Fruit fly (Drosophila melanogaster) whole organism, embryonic: Measurements from ENCODE around the gene CG32333.

Experiments used
- CG11093 ChIP-seq: fragments of 200-800 bp; sonication (Bioruptor generic); IDR thresholded peaks from 3 replicates; pipeline ENCODE4 v1.3.6; 2022; ENCODE audit warnings: missing biosample characterization, missing genetic modification characterization
- CG11723 ChIP-seq: fragments of 200-800 bp; sonication (Bioruptor generic); optimal IDR thresholded peaks from 2 replicates; lab custom pipeline; 2017; ENCODE audit warnings: missing biosample characterization, mild to moderate bottlenecking, missing genetic modification characterization
- CG12104 ChIP-seq: fragments of 200-800 bp; sonication (Bioruptor generic); optimal IDR thresholded peaks from 3 replicates; lab custom pipeline; 2016; ENCODE audit warnings: missing biosample characterization, missing genetic modification characterization
- CG12219 ChIP-seq: fragments of 200-800 bp; sonication (Bioruptor generic); optimal IDR thresholded peaks from 3 replicates; lab custom pipeline; 2018; ENCODE audit warnings: missing biosample characterization, mild to moderate bottlenecking, missing genetic modification characterization
- CG16779 ChIP-seq: fragments of 200-800 bp; sonication (Bioruptor generic); IDR thresholded peaks from 2 replicates; pipeline ENCODE4 v1.3.6; 2022; ENCODE audit warnings: missing biosample characterization, missing genetic modification characterization
- CG2129 ChIP-seq: fragments of 200-800 bp; sonication (Bioruptor generic); IDR thresholded peaks from 2 replicates; pipeline ENCODE4 v1.3.6; 2022; ENCODE audit warnings: missing biosample characterization, missing genetic modification characterization; ENCODE audit not compliant: partially characterized antibody
- CG2875 ChIP-seq: fragments of 200-800 bp; sonication (Bioruptor generic); optimal IDR thresholded peaks from 2 replicates; lab custom pipeline; 2017; ENCODE audit warnings: missing biosample characterization, mild to moderate bottlenecking, missing genetic modification characterization, missing genetic modification reagents
- CG3065 ChIP-seq: fragments of 200-800 bp; sonication (Bioruptor generic); optimal IDR thresholded peaks from 2 replicates; lab custom pipeline; 2016; ENCODE audit warnings: missing biosample characterization, missing genetic modification characterization
- CG34376 ChIP-seq: fragments of 200-800 bp; sonication (Bioruptor generic); optimal IDR thresholded peaks from 2 replicates; lab custom pipeline; 2018; ENCODE audit warnings: missing biosample characterization, mild to moderate bottlenecking, missing genetic modification characterization
- CG4730 ChIP-seq: fragments of 200-800 bp; sonication (Bioruptor generic); IDR thresholded peaks from 2 replicates; pipeline ENCODE4 v1.3.6; 2022; ENCODE audit warnings: missing biosample characterization, missing genetic modification characterization
- CG5245 ChIP-seq: fragments of 200-800 bp; sonication (Bioruptor generic); optimal IDR thresholded peaks from 3 replicates; lab custom pipeline; 2016; ENCODE audit warnings: missing biosample characterization, missing genetic modification characterization
- CG6683 ChIP-seq: fragments of 200-800 bp; sonication (Bioruptor generic); optimal IDR thresholded peaks from 2 replicates; lab custom pipeline; 2017; ENCODE audit warnings: missing biosample characterization, mild to moderate bottlenecking, missing genetic modification characterization, missing genetic modification reagents
- CG7928 ChIP-seq: fragments of 200-800 bp; sonication (Bioruptor generic); optimal IDR thresholded peaks from 2 replicates; lab custom pipeline; 2017; ENCODE audit warnings: missing biosample characterization, mild to moderate bottlenecking, missing genetic modification characterization
- CG7987 ChIP-seq: fragments of 200-800 bp; sonication (Bioruptor generic); optimal IDR thresholded peaks from 2 replicates; lab custom pipeline; 2018; ENCODE audit warnings: missing biosample characterization, mild to moderate bottlenecking, missing genetic modification characterization, moderate library complexity
- CG9215 ChIP-seq: fragments of 200-800 bp; sonication (Bioruptor generic); IDR thresholded peaks from 2 replicates; pipeline ENCODE4 v1.3.6; 2022; ENCODE audit warnings: missing biosample characterization, missing genetic modification characterization
- Dbx ChIP-seq: fragments of 200-800 bp; sonication (Bioruptor generic); IDR thresholded peaks from 3 replicates; pipeline ENCODE4 v1.3.6; 2022; ENCODE audit warnings: missing biosample characterization, missing genetic modification characterization
- ERR ChIP-seq: fragments of 200-800 bp; sonication (Bioruptor generic); optimal IDR thresholded peaks from 2 replicates; lab custom pipeline; 2016; ENCODE audit warnings: missing biosample characterization, missing genetic modification characterization
- Ets97D ChIP-seq: fragments of 200-800 bp; sonication (Bioruptor generic); optimal IDR thresholded peaks from 3 replicates; lab custom pipeline; 2016; ENCODE audit warnings: missing biosample characterization, missing genetic modification characterization
- Gsc ChIP-seq: fragments of 200-800 bp; sonication (Bioruptor generic); IDR thresholded peaks from 2 replicates; pipeline ENCODE4 v1.3.6; 2022; ENCODE audit warnings: missing biosample characterization, missing genetic modification characterization
- H2.0 ChIP-seq: fragments of 200-800 bp; sonication (Bioruptor generic); IDR thresholded peaks from 2 replicates; pipeline ENCODE4 v1.3.6; 2022; ENCODE audit warnings: missing biosample characterization, missing genetic modification characterization
- HLH54F ChIP-seq: fragments of 200-800 bp; sonication (Bioruptor generic); optimal IDR thresholded peaks from 3 replicates; lab custom pipeline; 2016; ENCODE audit warnings: missing biosample characterization, missing genetic modification characterization
- Jarid2 ChIP-seq: fragments of 200-800 bp; sonication (Bioruptor generic); optimal IDR thresholded peaks from 3 replicates; lab custom pipeline; 2017; ENCODE audit warnings: mild to moderate bottlenecking, missing biosample characterization, missing genetic modification reagents, missing genetic modification characterization
- NC2α ChIP-seq: fragments of 200-800 bp; sonication (Bioruptor generic); optimal IDR thresholded peaks from 2 replicates; lab custom pipeline; 2016; ENCODE audit warnings: missing biosample characterization, missing genetic modification characterization
- NC2β ChIP-seq: fragments of 200-800 bp; sonication (Bioruptor generic); optimal IDR thresholded peaks from 2 replicates; lab custom pipeline; 2016; ENCODE audit warnings: missing biosample characterization, missing genetic modification characterization
- PHDP ChIP-seq: fragments of 200-800 bp; sonication (Bioruptor generic); optimal IDR thresholded peaks from 3 replicates; lab custom pipeline; 2018; ENCODE audit warnings: missing biosample characterization, mild to moderate bottlenecking, missing genetic modification characterization, moderate library complexity
- Side ChIP-seq: fragments of 200-800 bp; sonication (Bioruptor generic); optimal IDR thresholded peaks from 2 replicates; lab custom pipeline; 2016; ENCODE audit warnings: missing biosample characterization, missing genetic modification characterization
- Xrp1 ChIP-seq: fragments of 200-800 bp; sonication (Bioruptor generic); IDR thresholded peaks from 2 replicates; pipeline ENCODE4 v1.3.6; 2022; ENCODE audit warnings: missing biosample characterization, missing genetic modification characterization
- abd-A ChIP-seq: fragments of 200-800 bp; sonication (Bioruptor generic); optimal IDR thresholded peaks from 3 replicates; lab custom pipeline; 2019; ENCODE audit warnings: missing biosample characterization, mild to moderate bottlenecking, missing genetic modification characterization, moderate library complexity
- bab2 ChIP-seq: fragments of 200-800 bp; sonication (Bioruptor generic); optimal IDR thresholded peaks from 2 replicates; lab custom pipeline; 2016; ENCODE audit warnings: missing biosample characterization, missing genetic modification characterization
- chif ChIP-seq, 2 experiments: fragments of 200-800 bp; sonication (Bioruptor generic); optimal IDR thresholded peaks; 3 replicates each; lab custom pipeline; 2016; ENCODE audit warnings: missing biosample characterization in 2 of 2, missing genetic modification characterization in 2 of 2
- ci ChIP-seq: fragments of 200-800 bp; sonication (Bioruptor generic); IDR thresholded peaks from 3 replicates; pipeline ENCODE4 v1.3.6; 2022; ENCODE audit warnings: missing biosample characterization, missing genetic modification characterization
- croc ChIP-seq: fragments of 200-800 bp; sonication (Bioruptor generic); conservative IDR thresholded peaks from 3 replicates; pipeline ENCODE4 v1.3.6; 2022; ENCODE audit warnings: missing biosample characterization, missing genetic modification characterization
- dati ChIP-seq: fragments of 200-800 bp; sonication (Bioruptor generic); IDR thresholded peaks from 2 replicates; pipeline ENCODE4 v1.3.6; 2022; ENCODE audit warnings: missing biosample characterization, missing genetic modification characterization
- disco-r ChIP-seq: fragments of 200-800 bp; sonication (Bioruptor generic); optimal IDR thresholded peaks from 2 replicates; lab custom pipeline; 2016; ENCODE audit warnings: missing biosample characterization, missing genetic modification characterization
- ewg ChIP-seq: fragments of 200-800 bp; sonication (Bioruptor generic); optimal IDR thresholded peaks from 3 replicates; lab custom pipeline; 2017; ENCODE audit warnings: mild to moderate bottlenecking, missing biosample characterization, missing genetic modification reagents, missing genetic modification characterization
- ftz-f1 ChIP-seq: fragments of 200-800 bp; sonication (Bioruptor generic); optimal IDR thresholded peaks from 2 replicates; lab custom pipeline; 2016; ENCODE audit warnings: missing biosample characterization, missing genetic modification characterization
- fu2 ChIP-seq: fragments of 200-800 bp; sonication (Bioruptor generic); optimal IDR thresholded peaks from 2 replicates; lab custom pipeline; 2016; ENCODE audit warnings: missing biosample characterization, missing genetic modification characterization
- hth ChIP-seq: fragments of >200 bp; optimal IDR thresholded peaks from 2 replicates; lab custom pipeline; 2017; ENCODE audit warnings: inconsistent platforms
- inv ChIP-seq: fragments of 200-800 bp; sonication (Bioruptor generic); IDR thresholded peaks from 2 replicates; pipeline ENCODE4 v1.3.6; 2022; ENCODE audit warnings: missing biosample characterization, missing genetic modification characterization; ENCODE audit not compliant: partially characterized antibody
- lbe ChIP-seq: fragments of 200-800 bp; sonication (Bioruptor generic); optimal IDR thresholded peaks from 2 replicates; lab custom pipeline; 2016; ENCODE audit warnings: missing biosample characterization, mild to moderate bottlenecking, missing genetic modification characterization
- rib ChIP-seq: fragments of 200-800 bp; sonication (Bioruptor generic); IDR thresholded peaks from 2 replicates; pipeline ENCODE4 v1.3.6; 2022; ENCODE audit warnings: missing biosample characterization, missing genetic modification characterization
- salm ChIP-seq: fragments of 200-800 bp; sonication (Bioruptor generic); optimal IDR thresholded peaks from 2 replicates; lab custom pipeline; 2018; ENCODE audit warnings: missing biosample characterization, mild to moderate bottlenecking, missing genetic modification characterization
- sima ChIP-seq: fragments of 200-800 bp; sonication (Bioruptor generic); optimal IDR thresholded peaks from 2 replicates; lab custom pipeline; 2016; ENCODE audit warnings: missing biosample characterization, missing genetic modification characterization
- sna ChIP-seq: fragments of 200-800 bp; sonication (Bioruptor generic); IDR thresholded peaks from 2 replicates; pipeline ENCODE4 v1.3.6; 2022; ENCODE audit warnings: missing biosample characterization, missing genetic modification characterization; ENCODE audit not compliant: partially characterized antibody
- sob ChIP-seq: fragments of 200-800 bp; sonication (Bioruptor generic); IDR thresholded peaks from 2 replicates; pipeline ENCODE4 v1.3.6; 2022; ENCODE audit warnings: missing biosample characterization, missing genetic modification characterization
- tll ChIP-seq, 2 experiments: fragments of 200-800 bp in 1 of 2; fragments of >200 bp in 1 of 2; sonication (Bioruptor generic) in 1 of 2; optimal IDR thresholded peaks; 2 replicates each; lab custom pipeline; 2017 to 2019; ENCODE audit warnings: missing biosample characterization in 2 of 2, missing genetic modification characterization in 2 of 2, mild to moderate bottlenecking in 1 of 2, moderate library complexity in 1 of 2
- trh ChIP-seq: fragments of 200-800 bp; sonication (Bioruptor generic); optimal IDR thresholded peaks from 2 replicates; lab custom pipeline; 2016; ENCODE audit warnings: missing biosample characterization, missing genetic modification characterization
- unc-4 ChIP-seq: fragments of 200-800 bp; sonication (Bioruptor generic); IDR thresholded peaks from 2 replicates; pipeline ENCODE4 v1.3.6; 2022; ENCODE audit warnings: missing biosample characterization, missing genetic modification characterization; ENCODE audit not compliant: partially characterized antibody
- vvl ChIP-seq: fragments of 200-800 bp; sonication (Bioruptor generic); IDR thresholded peaks from 2 replicates; pipeline ENCODE4 v1.3.6; 2022; ENCODE audit warnings: missing biosample characterization, missing genetic modification characterization
- zen ChIP-seq: fragments of 200-800 bp; sonication (Bioruptor generic); optimal IDR thresholded peaks from 3 replicates; lab custom pipeline; 2018; ENCODE audit warnings: missing biosample characterization, mild to moderate bottlenecking, missing genetic modification characterization, moderate library complexity

The CG32333 gene

dm6 chr3L:1313039-1313766 lies 37.4 kb downstream of the CG32333 start, which contains the start of the genes sturkopf and Herc4:
Gene sturkopf, minus strand, starts transcription at chr3L:1313377.
Gene Herc4, plus strand, starts transcription at chr3L:1313696.
- peak; percentile 22 for TF ChIP-seq CG7987 (GFP tag; lab: Kevin White, UChicago)
- peak; percentile 81 for TF ChIP-seq HLH54F
- no peak for TF ChIP-seq CG2875 (GFP tag; lab: Kevin White, UChicago)
- peak; percentile 52 for TF ChIP-seq CG11723
- TF ChIP-seq bab2 (GFP tag; lab: Kevin White, UChicago) = peak; percentile 69
- TF ChIP-seq rib (GFP tag; lab: Robert Waterston, UW) = peak; percentile 21; the same call in 1 of the 2 replicates
- peak; percentile 22 for TF ChIP-seq NC2α
- TF ChIP-seq Xrp1 (GFP tag; lab: Robert Waterston, UW) = 0 out of 2 replicates have a peak, but pooled peaks have one; percentile 46
- no peak for TF ChIP-seq CG11093 (GFP tag; lab: Robert Waterston, UW)
- peak; percentile 8 for TF ChIP-seq sima
- TF ChIP-seq chif (GFP tag; optimal IDR thresholded peaks at IDR 0.05; lab: Kevin White, UChicago) = peak; percentile 64 to 77
- no peak for TF ChIP-seq lbe (GFP tag; lab: Kevin White, UChicago)
- TF ChIP-seq CG12219 (GFP tag; lab: Kevin White, UChicago) = peak; percentile 29
- peak in 1 of 2 experiments; percentile 21 for TF ChIP-seq tll (GFP tag; optimal IDR thresholded peaks at IDR 0.05; lab: Kevin White, UChicago)
- TF ChIP-seq NC2β (GFP tag; lab: Kevin White, UChicago) = peak; percentile 54
- TF ChIP-seq vvl (GFP tag; lab: Robert Waterston, UW) = peak; percentile 70; the same call in 1 of the 2 replicates
- TF ChIP-seq croc = no peak; the same call in 2 of the 3 replicates
- TF ChIP-seq Dbx = peak; percentile 50; the same call in 1 of the 3 replicates
- TF ChIP-seq dati = no peak
- peak; percentile 61; the same call in 1 of the 2 replicates for TF ChIP-seq CG9215 (GFP tag; lab: Robert Waterston, UW)
- TF ChIP-seq disco-r (GFP tag; lab: Kevin White, UChicago) = peak; percentile 82
- TF ChIP-seq CG6683 (GFP tag; lab: Kevin White, UChicago) = no peak
- TF ChIP-seq ci (GFP tag; lab: Robert Waterston, UW) = peak; percentile 68
- no peak for TF ChIP-seq CG2129
- no peak for TF ChIP-seq Jarid2 (GFP tag; lab: Kevin White, UChicago)
- TF ChIP-seq ftz-f1 = peak; percentile 64
- no peak for TF ChIP-seq inv (GFP tag; lab: Robert Waterston, UW)
- peak; percentile 41 for TF ChIP-seq salm (tag; lab: Kevin White, UChicago)
- no peak for TF ChIP-seq abd-A (tag; lab: Kevin White, UChicago)
- TF ChIP-seq fu2 = peak; percentile 76
- peak; percentile 54 for TF ChIP-seq sob (GFP tag; lab: Robert Waterston, UW)
- no peak for TF ChIP-seq sna (GFP tag; lab: Robert Waterston, UW)
- TF ChIP-seq hth (lab: Kevin White, UChicago) = no peak
- TF ChIP-seq CG4730 (GFP tag; lab: Robert Waterston, UW) = peak; percentile 50
- no peak for TF ChIP-seq CG16779 (GFP tag; lab: Robert Waterston, UW)
- peak; percentile 89 for TF ChIP-seq Side (GFP tag; lab: Kevin White, UChicago)
- peak; percentile 72 for TF ChIP-seq PHDP (tag; lab: Kevin White, UChicago)
- TF ChIP-seq CG34376 (GFP tag; lab: Kevin White, UChicago) = peak; percentile 7
- peak; percentile 95 for TF ChIP-seq CG7928 (GFP tag; lab: Kevin White, UChicago)
- TF ChIP-seq zen (tag; lab: Kevin White, UChicago) = no peak
- peak; percentile 74 for TF ChIP-seq ERR (GFP tag; lab: Kevin White, UChicago)
- peak; percentile 94 for TF ChIP-seq Ets97D (GFP tag; lab: Kevin White, UChicago)
- TF ChIP-seq CG3065 (GFP tag; lab: Kevin White, UChicago) = no peak
- TF ChIP-seq ewg (GFP tag; lab: Kevin White, UChicago) = peak; percentile 38
- peak; percentile 11 for TF ChIP-seq CG5245 (GFP tag; lab: Kevin White, UChicago)
- TF ChIP-seq CG12104 (GFP tag; lab: Kevin White, UChicago) = peak; percentile 72
- TF ChIP-seq unc-4 (GFP tag; lab: Robert Waterston, UW) = no peak
- TF ChIP-seq Gsc (GFP tag; lab: Robert Waterston, UW) = no peak
- peak; percentile 48 for TF ChIP-seq trh (GFP tag; lab: Kevin White, UChicago)
- peak; percentile 46 for TF ChIP-seq H2.0
